Worm (Caenorhabditis elegans) whole organism, L4/young adult: ENCODE data around the gene dhp-2.

Experiments
- W03F9.2 ChIP-seq: fragments of 150-350 bp; optimal IDR thresholded peaks from 2 replicates; lab custom pipeline; 2014; ENCODE audit warnings: missing biosample characterization, missing genetic modification characterization
- dao-5 ChIP-seq: sonication (generic microtip); optimal IDR thresholded peaks from 2 replicates; lab custom pipeline; 2016; ENCODE audit warnings: missing genotype, missing genetic modification characterization, moderate library complexity, missing compliant biosample characterization
- him-1 ChIP-seq: sonication (generic microtip); optimal IDR thresholded peaks from 2 replicates; lab custom pipeline; 2016; ENCODE audit warnings: missing genotype, missing genetic modification reagents, missing genetic modification characterization, missing compliant biosample characterization

The dhp-2 gene

DNA sequence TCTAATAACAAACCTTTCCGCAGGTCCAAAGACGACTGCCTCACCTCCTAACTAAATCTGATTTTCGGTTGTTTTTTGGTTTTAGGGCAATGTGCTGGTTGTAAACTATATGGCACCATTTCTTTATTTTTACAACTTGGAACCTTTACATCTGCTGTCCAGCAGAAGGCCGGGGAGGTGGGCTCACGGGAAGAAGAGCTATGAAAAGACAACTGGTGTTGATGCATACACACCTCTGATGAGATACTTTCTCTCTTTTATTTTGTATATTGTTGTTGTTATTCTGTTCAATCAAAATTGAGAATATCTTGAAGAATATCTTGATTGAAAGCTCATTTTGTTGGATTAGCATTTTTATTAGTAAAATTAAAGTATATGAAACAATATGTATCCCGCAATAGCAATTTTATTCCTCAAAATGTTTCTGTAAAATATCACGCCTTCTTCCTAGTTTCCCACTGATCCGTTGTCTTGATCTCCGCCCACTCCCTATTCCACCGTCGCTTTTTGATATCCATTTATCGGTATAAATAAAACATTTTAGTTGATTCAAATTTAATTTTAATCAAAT, at the start of gene dhp-2:
TSS of gene dhp-2 (plus strand) at position 521 of the 571 bp plus-strand sequence.
- TF ChIP-seq him-1 (tag; lab: Kevin White, UChicago) (no peak), W03F9.2 (tag; lab: Kevin White, UChicago) (no peak), dao-5 (tag; lab: Kevin White, UChicago) (no peak)

DNA sequence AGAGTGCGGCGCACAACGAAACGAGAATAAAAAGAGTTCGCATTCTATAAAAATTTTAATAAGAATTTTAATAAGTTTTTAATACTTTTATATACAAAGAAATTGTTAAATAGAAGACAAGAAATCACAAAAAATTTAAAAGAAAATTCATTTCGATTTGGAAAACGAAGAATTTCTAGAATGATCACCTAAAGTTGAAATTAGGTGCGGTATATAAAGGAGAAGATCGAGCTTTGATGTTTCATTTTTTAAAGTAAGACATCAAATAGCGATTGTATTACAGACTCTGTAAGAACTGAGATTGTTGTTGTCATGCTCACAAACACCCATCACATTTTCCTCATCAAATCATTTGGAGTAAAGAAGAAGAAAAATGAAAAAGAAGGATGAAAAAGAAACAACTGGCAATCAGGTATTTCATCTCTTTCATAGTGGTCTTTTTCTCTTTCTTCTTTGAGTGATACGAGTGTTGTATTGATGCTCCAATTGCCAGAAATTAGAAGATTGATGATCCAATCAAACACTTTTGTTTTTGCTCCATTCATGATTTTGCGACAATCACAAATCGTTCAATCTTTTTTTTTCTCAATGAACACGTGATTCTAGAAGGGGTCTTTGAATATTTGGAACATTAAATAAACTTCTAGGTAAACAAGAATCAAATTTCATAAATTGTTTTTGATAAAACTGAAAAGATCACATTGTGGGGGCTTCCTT, 49.6 kb upstream of the dhp-2 start, which contains the start of gene dur-1:
TSS of gene dur-1 (minus strand) at position 51 of the 717 bp plus-strand sequence.
- TF ChIP-seq dao-5 (tag; lab: Kevin White, UChicago) (no peak), W03F9.2 (tag; lab: Kevin White, UChicago) (no peak), him-1 (tag; lab: Kevin White, UChicago) (no peak)

DNA sequence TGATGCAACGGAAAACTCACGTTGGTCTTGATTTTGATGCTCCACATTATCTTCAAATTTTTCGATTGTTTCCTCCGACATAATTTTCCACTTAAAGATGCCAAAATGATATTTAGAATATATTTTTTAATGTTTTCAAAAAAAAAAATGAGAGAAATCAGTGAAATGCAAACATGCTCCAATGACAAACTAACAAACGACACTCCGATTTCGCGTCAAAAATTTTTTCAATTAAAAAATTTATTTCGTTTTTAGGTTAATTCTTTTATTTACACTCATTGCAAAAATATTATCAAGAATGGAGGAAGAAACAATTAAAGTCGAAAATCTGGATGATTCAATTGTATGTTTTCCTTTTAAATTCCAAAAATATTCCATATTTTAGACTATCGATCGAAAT, 45.9 kb upstream of the dhp-2 start, which contains the start of the genes trmt-10A and F25H8.2:
TSS of gene trmt-10A (minus strand) at position 159 of the 400 bp plus-strand sequence.
TSS of gene F25H8.2 (plus strand) at position 181 of the 400 bp plus-strand sequence.
- TF ChIP-seq dao-5 (tag; lab: Kevin White, UChicago): no peak
- TF ChIP-seq W03F9.2 (tag; lab: Kevin White, UChicago): no peak
- TF ChIP-seq him-1 (tag; lab: Kevin White, UChicago): no peak

DNA sequence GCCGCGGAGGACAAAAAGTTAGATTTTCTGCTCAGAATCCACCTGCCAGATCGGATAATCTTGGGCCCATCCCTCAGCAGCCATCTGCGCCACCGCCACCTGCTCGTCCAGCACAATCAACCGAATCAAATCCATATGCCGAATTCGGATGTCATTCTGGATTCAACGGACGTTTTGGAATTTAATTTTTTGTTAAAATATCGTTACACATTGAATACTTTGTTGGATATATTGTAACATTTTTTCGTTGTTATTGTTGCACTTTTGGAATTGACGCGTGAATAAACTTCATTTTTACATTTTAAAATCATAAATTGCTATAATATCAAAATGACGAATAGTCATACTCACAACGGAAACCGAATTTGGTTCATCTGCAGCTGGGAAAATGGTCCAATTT, 44.3 kb upstream of the dhp-2 start, which contains the start of gene spe-29:
TSS of gene spe-29 (plus strand) at position 301 of the 400 bp plus-strand sequence.
- TF ChIP-seq dao-5 (tag; lab: Kevin White, UChicago): no peak
- TF ChIP-seq W03F9.2 (tag; lab: Kevin White, UChicago): no peak
- no peak for TF ChIP-seq him-1 (tag; lab: Kevin White, UChicago)

DNA sequence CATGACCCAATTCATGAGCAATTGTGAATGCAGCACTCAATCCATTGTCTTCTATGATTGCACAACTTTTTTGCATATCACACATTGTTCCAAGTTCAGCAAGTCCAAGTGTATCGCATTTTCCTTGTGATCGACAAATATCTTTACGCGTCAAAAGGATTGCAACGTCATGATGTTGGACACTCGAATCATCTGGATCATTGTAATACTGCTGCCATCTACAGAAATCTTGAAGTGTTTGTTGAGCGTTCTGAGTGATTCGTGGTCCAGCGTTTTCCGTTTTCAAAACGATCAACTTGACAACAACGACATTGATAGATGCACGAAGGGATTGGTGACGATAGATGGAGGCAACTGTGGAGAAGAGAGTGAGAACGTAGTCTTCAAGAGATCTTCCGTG, 34.7 kb upstream of the dhp-2 start:
- TF ChIP-seq him-1 (tag; lab: Kevin White, UChicago) (no peak), W03F9.2 (tag; lab: Kevin White, UChicago) (no peak), dao-5 (tag; lab: Kevin White, UChicago) (no peak)

DNA sequence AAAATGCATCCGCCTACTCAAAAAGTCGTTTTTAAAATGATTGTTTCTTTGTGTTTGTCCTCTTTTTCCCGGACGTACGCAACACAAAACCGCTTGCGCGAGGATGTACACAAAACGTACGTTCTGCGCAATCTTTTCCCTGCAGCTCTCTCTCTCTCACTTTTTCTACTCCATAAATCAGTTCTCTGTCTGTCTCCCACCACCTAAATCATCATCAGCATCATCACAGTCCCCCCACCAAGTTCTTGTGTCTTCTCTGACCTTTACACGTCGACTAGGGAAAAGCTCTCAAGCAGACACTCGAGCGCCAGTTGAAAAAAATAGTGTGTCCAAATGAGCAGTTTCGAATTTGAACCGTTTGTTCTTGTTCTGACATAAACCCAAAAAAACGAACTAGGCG, 33.6 kb upstream of the dhp-2 start:
- TF ChIP-seq W03F9.2 (tag; lab: Kevin White, UChicago) (no peak), him-1 (tag; lab: Kevin White, UChicago) (no peak), dao-5 (tag; lab: Kevin White, UChicago) (no peak)

DNA sequence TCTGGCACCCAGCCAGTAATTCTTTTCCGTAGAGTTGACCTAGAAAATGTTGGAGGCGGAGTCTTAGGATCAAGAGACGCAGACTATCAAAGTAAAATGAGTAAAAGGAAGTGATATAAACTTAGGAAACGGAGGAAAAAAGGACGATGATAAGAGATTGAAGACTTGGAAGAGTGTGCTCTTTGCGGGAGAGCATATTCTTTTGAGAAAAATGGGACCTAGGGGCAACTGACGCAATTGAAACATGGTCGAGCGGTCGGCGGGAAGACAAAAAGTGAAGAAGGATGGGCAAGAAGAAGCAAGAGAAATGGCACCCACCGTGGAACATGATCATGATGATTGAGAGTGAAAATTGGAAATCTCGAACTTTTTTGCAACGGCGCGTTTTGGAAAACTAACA, 29.9 kb upstream of the dhp-2 start:
- TF ChIP-seq him-1 (tag; lab: Kevin White, UChicago) (no peak), dao-5 (tag; lab: Kevin White, UChicago) (no peak), W03F9.2 (tag; lab: Kevin White, UChicago) (no peak)

DNA sequence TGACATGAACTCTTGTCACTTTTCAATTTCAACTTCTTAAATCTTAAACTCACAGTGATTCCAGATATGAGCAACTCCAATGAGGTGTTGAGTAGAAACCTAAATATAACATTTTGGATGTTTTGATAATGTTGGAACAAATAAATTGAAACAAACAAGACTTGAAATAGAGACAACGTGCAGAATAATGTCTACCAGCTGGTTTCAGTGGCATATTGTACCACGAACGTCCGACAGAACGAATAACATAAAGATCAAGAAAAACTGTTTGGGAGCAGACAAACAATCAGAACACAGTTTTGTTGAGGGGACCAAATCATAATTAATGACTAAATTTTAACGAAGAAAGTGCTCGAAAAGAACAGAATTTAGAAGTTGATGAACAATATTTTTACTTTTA, 24.6 kb upstream of the dhp-2 start, which contains the start of gene gon-1:
TSS of gene gon-1 (minus strand) at position 101 of the 400 bp plus-strand sequence.
- no peak for TF ChIP-seq him-1 (tag; lab: Kevin White, UChicago)
- no peak for TF ChIP-seq W03F9.2 (tag; lab: Kevin White, UChicago)

DNA sequence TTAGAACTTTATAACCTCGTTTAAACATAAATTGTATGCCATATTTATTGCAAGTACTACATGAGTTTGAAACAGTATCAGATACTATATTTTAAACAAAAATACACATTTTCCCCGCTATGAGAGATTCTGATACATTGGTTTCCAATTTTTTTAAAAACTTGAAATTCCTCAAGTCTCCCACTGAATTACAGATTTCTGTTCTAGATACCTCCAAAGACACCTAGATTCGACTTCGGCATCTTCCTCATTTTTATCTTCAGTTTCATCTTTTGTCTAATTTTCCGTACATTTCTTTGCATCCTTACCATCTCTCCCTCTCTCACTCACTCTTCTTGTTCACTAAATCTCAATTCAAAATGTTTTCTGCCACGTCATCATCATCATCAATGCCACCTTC, 14.0 kb upstream of the dhp-2 start, which contains the start of gene T13H10.2:
TSS of gene T13H10.2 (plus strand) at position 301 of the 400 bp plus-strand sequence.
- TF ChIP-seq dao-5 (tag; lab: Kevin White, UChicago) (no peak), him-1 (tag; lab: Kevin White, UChicago) (no peak), W03F9.2 (tag; lab: Kevin White, UChicago) (no peak)

DNA sequence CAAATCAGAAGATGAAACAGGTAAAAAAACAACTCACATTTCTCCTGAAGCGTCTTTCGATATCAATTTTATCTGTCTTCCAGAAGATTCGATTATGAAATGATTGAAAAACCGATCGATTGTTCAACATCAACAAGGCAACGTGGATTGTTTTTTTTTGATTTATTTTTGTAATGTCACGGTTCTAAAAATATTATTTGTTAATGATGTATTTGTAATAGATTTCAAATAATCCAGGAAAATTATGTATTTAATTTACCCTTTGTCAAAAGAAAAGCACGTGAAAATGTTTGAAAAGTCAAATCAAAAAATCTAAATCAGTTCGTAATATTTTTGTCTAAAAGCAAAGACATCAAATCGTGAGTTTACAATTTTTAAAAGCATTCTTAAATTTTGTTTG, 8.8 kb upstream of the dhp-2 start, which contains the start of the genes kin-5 and C47E12.11:
TSS of gene kin-5 (minus strand) at position 101 of the 400 bp plus-strand sequence.
TSS of gene C47E12.11 (plus strand) at position 320 of the 400 bp plus-strand sequence.
- TF ChIP-seq W03F9.2 (tag; lab: Kevin White, UChicago): no peak
- no peak for TF ChIP-seq him-1 (tag; lab: Kevin White, UChicago)
- TF ChIP-seq dao-5 (tag; lab: Kevin White, UChicago): no peak

DNA sequence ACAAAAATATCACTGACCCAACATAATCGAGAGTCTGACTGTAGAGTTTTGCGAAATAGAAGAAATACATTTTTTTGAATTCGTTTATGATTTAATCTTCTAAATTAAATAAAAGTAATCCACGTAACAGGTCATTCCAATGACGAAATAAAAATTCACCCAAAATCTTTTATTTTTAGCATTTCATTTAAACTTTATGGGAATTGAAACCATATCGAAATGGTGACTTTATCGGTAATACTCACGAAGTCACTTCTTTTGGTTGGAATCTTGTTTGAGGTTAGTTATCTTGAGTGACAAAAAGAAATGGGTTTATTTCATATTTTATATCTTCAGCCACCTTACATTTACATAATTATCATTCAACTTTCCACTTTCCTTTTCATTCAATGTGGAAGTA, 5.3 kb upstream of the dhp-2 start, which contains the start of the genes C47E12.12 and C47E12.10:
TSS of gene C47E12.12 (minus strand) at position 101 of the 400 bp plus-strand sequence.
TSS of gene C47E12.10 (plus strand) at position 172 of the 400 bp plus-strand sequence.
- TF ChIP-seq W03F9.2 (tag; lab: Kevin White, UChicago) (no peak), dao-5 (tag; lab: Kevin White, UChicago) (no peak), him-1 (tag; lab: Kevin White, UChicago) (no peak)

DNA sequence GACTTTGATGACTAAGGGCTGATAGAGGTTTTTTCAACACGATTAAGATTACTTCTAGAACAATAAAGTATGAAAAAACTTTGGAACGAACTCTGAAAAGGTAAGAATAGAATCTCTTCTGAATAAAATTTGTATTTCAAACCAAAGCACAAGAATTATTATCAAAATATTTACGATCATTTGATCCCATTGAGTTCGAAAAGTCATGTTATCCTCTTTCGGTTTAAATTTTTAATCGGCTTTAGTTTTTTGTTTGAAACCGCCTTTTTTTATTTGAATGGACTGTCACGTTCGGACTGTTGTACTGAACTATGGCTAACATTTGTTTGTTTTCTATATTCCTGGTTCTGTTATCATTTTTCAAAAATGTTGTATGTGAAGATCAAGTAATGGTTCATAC, 3.5 kb upstream of the dhp-2 start, which contains the start of gene C47E12.9:
TSS of gene C47E12.9 (plus strand) at position 301 of the 400 bp plus-strand sequence.
- no peak for TF ChIP-seq dao-5 (tag; lab: Kevin White, UChicago)
- TF ChIP-seq W03F9.2 (tag; lab: Kevin White, UChicago): no peak
- TF ChIP-seq him-1 (tag; lab: Kevin White, UChicago): no peak

DNA sequence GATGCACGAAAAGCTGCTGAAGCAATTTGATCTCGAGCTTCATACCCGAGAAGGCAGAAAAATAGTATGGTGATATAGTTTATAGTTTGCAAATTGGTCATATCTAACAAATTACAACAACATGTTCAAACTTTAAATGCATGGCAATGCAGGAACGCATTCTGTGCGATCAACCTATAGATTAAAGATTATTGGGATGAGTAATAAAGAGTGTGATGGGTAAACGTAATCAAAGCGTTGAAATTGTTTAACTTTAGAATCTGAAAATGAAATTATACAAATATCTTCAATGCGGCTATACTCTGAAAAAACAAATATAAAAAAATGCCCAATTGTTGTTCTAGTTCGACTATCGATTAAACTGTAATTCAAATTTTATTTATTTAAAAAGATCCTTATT, 1.6 kb upstream of the dhp-2 start, which contains the start of gene C47E12.14:
TSS of gene C47E12.14 (minus strand) at position 101 of the 400 bp plus-strand sequence.
- no peak for TF ChIP-seq dao-5 (tag; lab: Kevin White, UChicago)
- TF ChIP-seq him-1 (tag; lab: Kevin White, UChicago): no peak
- no peak for TF ChIP-seq W03F9.2 (tag; lab: Kevin White, UChicago)
